Worm (Caenorhabditis elegans) whole organism, L3 larva: ENCODE results near the gene frpr-3.
A peak's percentile ranks its signal among the peaks of the same experiment; 100 is the strongest.

ENCODE experiments used
- R02D3.7 ChIP-seq: fragments of 150-350 bp; optimal IDR thresholded peaks from 2 replicates; lab custom pipeline; 2014; ENCODE audit warnings: missing biosample characterization, missing genetic modification characterization
- ZK546.5 ChIP-seq: sonication (generic microtip); optimal IDR thresholded peaks from 2 replicates; lab custom pipeline; 2017; ENCODE audit warnings: missing biosample characterization, missing genetic modification characterization
- ama-1 ChIP-seq: fragments of 150-350 bp; optimal IDR thresholded peaks from 2 replicates; lab custom pipeline; 2018
- ceh-28 ChIP-seq: fragments of 150-350 bp; optimal IDR thresholded peaks from 2 replicates; lab custom pipeline; 2014; ENCODE audit warnings: missing biosample characterization, missing genetic modification reagents, missing genetic modification characterization
- ceh-9 ChIP-seq: sonication (generic microtip); optimal IDR thresholded peaks from 2 replicates; lab custom pipeline; 2018; ENCODE audit warnings: missing biosample characterization, missing genetic modification characterization
- egl-27 ChIP-seq: sonication (generic microtip); optimal IDR thresholded peaks from 4 replicates; lab custom pipeline; 2017; ENCODE audit warnings: missing biosample characterization, missing genetic modification reagents, missing genetic modification characterization
- egl-5 ChIP-seq: fragments of 150-350 bp; optimal IDR thresholded peaks from 2 replicates; lab custom pipeline; 2017; ENCODE audit warnings: missing biosample characterization, missing genetic modification reagents, missing genetic modification characterization, inconsistent platforms
- elt-1 ChIP-seq: fragments of 150-350 bp; optimal IDR thresholded peaks from 2 replicates; lab custom pipeline; 2014; ENCODE audit warnings: missing biosample characterization, missing genetic modification characterization
- elt-2 ChIP-seq: sonication (generic microtip); optimal IDR thresholded peaks from 2 replicates; lab custom pipeline; 2016; ENCODE audit warnings: missing genetic modification reagents, mild to moderate bottlenecking, missing genetic modification characterization, missing compliant biosample characterization
- elt-3 ChIP-seq, 3 experiments: fragments of 150-350 bp in 1 of 3; sonication (generic microtip) in 2 of 3; optimal IDR thresholded peaks; 2 replicates in 2 of 3; 4 replicates in 1 of 3; lab custom pipeline; 2014 to 2017; ENCODE audit warnings: missing biosample characterization in 3 of 3, missing genetic modification characterization in 3 of 3
- eor-1 ChIP-seq, 2 experiments: fragments of 150-350 bp; optimal IDR thresholded peaks; 2 replicates each; lab custom pipeline; 2014 to 2018; ENCODE audit warnings: missing biosample characterization in 2 of 2, missing genetic modification characterization in 2 of 2
- fkh-10 ChIP-seq: sonication (generic microtip); optimal IDR thresholded peaks from 2 replicates; lab custom pipeline; 2017; ENCODE audit warnings: missing biosample characterization, missing genetic modification reagents, missing genetic modification characterization
- fos-1 ChIP-seq: fragments of 150-350 bp; optimal IDR thresholded peaks from 2 replicates; lab custom pipeline; 2014; ENCODE audit warnings: missing biosample characterization, missing genetic modification characterization
- hmg-11 ChIP-seq: sonication (generic microtip); optimal IDR thresholded peaks from 2 replicates; lab custom pipeline; 2016; ENCODE audit warnings: missing genetic modification characterization, missing compliant biosample characterization
- jun-1 ChIP-seq: fragments of 150-350 bp; optimal IDR thresholded peaks from 2 replicates; lab custom pipeline; 2014; ENCODE audit warnings: missing biosample characterization, missing genetic modification reagents, missing genetic modification characterization
- lin-15B ChIP-seq: fragments of 150-350 bp; optimal IDR thresholded peaks from 2 replicates; lab custom pipeline; 2014; ENCODE audit warnings: missing biosample characterization, missing genetic modification characterization
- lin-39 ChIP-seq: fragments of 150-350 bp; optimal IDR thresholded peaks from 2 replicates; lab custom pipeline; 2018; ENCODE audit warnings: missing biosample characterization, missing genetic modification reagents, missing genetic modification characterization
- lsy-12 ChIP-seq: sonication (generic microtip); optimal IDR thresholded peaks from 2 replicates; lab custom pipeline; 2016; ENCODE audit warnings: mild to moderate bottlenecking, missing genetic modification characterization, missing compliant biosample characterization
- mdl-1 ChIP-seq: fragments of 150-350 bp; optimal IDR thresholded peaks from 2 replicates; lab custom pipeline; 2014; ENCODE audit warnings: missing biosample characterization, missing genetic modification characterization
- mml-1 ChIP-seq: fragments of 150-350 bp; sonication (generic microtip); optimal IDR thresholded peaks from 3 replicates; lab custom pipeline; 2014; ENCODE audit warnings: missing biosample characterization, missing genetic modification characterization
- nfya-1 ChIP-seq: sonication (generic microtip); optimal IDR thresholded peaks from 2 replicates; lab custom pipeline; 2017; ENCODE audit warnings: missing genetic modification characterization, mild to moderate bottlenecking, missing compliant biosample characterization, antibody characterized with exemption, moderate library complexity; ENCODE audit not compliant: insufficient read depth
- nhr-11 ChIP-seq: fragments of 150-350 bp; optimal IDR thresholded peaks from 2 replicates; lab custom pipeline; 2014; ENCODE audit warnings: missing biosample characterization, missing genetic modification characterization
- nhr-12 ChIP-seq: fragments of 150-350 bp; optimal IDR thresholded peaks from 2 replicates; lab custom pipeline; 2014; ENCODE audit warnings: missing biosample characterization, missing genetic modification characterization
- nhr-23 ChIP-seq: fragments of 150-350 bp; optimal IDR thresholded peaks from 2 replicates; lab custom pipeline; 2014; ENCODE audit warnings: missing biosample characterization, missing genetic modification reagents, missing genetic modification characterization
- nhr-237 ChIP-seq: fragments of 150-350 bp; optimal IDR thresholded peaks from 2 replicates; lab custom pipeline; 2014; ENCODE audit warnings: missing biosample characterization, missing genetic modification characterization
- nhr-25 ChIP-seq: sonication (generic microtip); optimal IDR thresholded peaks from 2 replicates; lab custom pipeline; 2017; ENCODE audit warnings: missing biosample characterization, missing genetic modification characterization
- nhr-43 ChIP-seq: sonication (generic microtip); optimal IDR thresholded peaks from 2 replicates; lab custom pipeline; 2016; ENCODE audit warnings: mild to moderate bottlenecking, missing genetic modification characterization, missing compliant biosample characterization; ENCODE audit not compliant: poor library complexity, severe bottlenecking
- nhr-76 ChIP-seq: fragments of 150-350 bp; sonication (generic microtip); optimal IDR thresholded peaks from 5 replicates; lab custom pipeline; 2014; ENCODE audit warnings: missing biosample characterization, missing genetic modification characterization
- nhr-77 ChIP-seq: fragments of 150-350 bp; optimal IDR thresholded peaks from 2 replicates; lab custom pipeline; 2014; ENCODE audit warnings: missing biosample characterization, missing genetic modification characterization
- pha-4 ChIP-seq: fragments of 150-350 bp; optimal IDR thresholded peaks from 2 replicates; lab custom pipeline; 2014; ENCODE audit warnings: missing biosample characterization, missing genetic modification reagents, missing genetic modification characterization
- pqm-1 ChIP-seq: fragments of 150-350 bp; optimal IDR thresholded peaks from 2 replicates; lab custom pipeline; 2017; ENCODE audit warnings: missing biosample characterization, missing genetic modification characterization, inconsistent platforms
- sea-2 ChIP-seq: fragments of 150-350 bp; sonication (generic microtip); optimal IDR thresholded peaks from 4 replicates; lab custom pipeline; 2014; ENCODE audit warnings: missing biosample characterization, missing genetic modification reagents, missing genetic modification characterization
- skn-1 ChIP-seq: fragments of 150-350 bp; optimal IDR thresholded peaks from 2 replicates; lab custom pipeline; 2014; ENCODE audit warnings: missing biosample characterization, missing genetic modification characterization
- snpc-4 ChIP-seq: fragments of 150-350 bp; optimal IDR thresholded peaks from 2 replicates; lab custom pipeline; 2014; ENCODE audit warnings: missing biosample characterization, missing genetic modification characterization
- unc-39 ChIP-seq: sonication (generic microtip); optimal IDR thresholded peaks from 4 replicates; lab custom pipeline; 2017; ENCODE audit warnings: missing biosample characterization, missing genetic modification characterization
- unc-62 ChIP-seq: fragments of 150-350 bp; sonication (generic microtip); optimal IDR thresholded peaks from 4 replicates; lab custom pipeline; 2014; ENCODE audit warnings: missing biosample characterization, missing genetic modification reagents, missing genetic modification characterization
- zag-1 ChIP-seq: fragments of 150-350 bp; optimal IDR thresholded peaks from 2 replicates; lab custom pipeline; 2014; ENCODE audit warnings: missing biosample characterization, missing genetic modification characterization
- ztf-4 ChIP-seq: fragments of 150-350 bp; optimal IDR thresholded peaks from 2 replicates; lab custom pipeline; 2014; ENCODE audit warnings: missing biosample characterization, missing genetic modification characterization

The frpr-3 gene

DNA sequence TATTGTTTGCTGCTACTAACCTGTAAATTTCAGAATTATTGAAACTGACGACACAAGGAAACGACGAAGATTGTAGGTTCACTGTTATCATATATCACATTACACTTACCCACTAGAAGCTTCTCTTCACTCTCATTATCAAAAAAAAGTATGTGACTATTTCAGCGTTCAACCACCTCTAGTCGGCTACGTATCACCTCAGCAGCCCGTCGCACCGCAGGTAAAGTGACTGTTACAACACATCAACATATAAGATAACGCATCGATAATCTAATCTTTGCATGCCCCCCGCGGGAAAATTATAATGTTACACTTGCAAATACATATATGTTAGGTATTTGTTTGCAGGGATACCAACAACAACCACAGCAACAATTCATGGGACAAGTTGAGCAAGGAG is 15.6 kb downstream of the frpr-3 start:
- TF ChIP-seq zag-1 (tag; lab: Kevin White, UChicago), result no peak
- no peak for TF ChIP-seq nfya-1 (tag; lab: Kevin White, UChicago)
- peak; percentile 77 for TF ChIP-seq pqm-1 (tag; lab: Kevin White, UChicago)
- TF ChIP-seq elt-3 (tag; optimal IDR thresholded peaks at IDR 0.05; lab: Kevin White, UChicago), result no peak
- TF ChIP-seq ama-1 (lab: Kevin White, UChicago), result no peak
- TF ChIP-seq ztf-4 (tag; lab: Kevin White, UChicago), result no peak
- no peak for TF ChIP-seq nhr-76
- TF ChIP-seq elt-2 (tag; lab: Kevin White, UChicago), result peak; percentile 94
- TF ChIP-seq, all 47 proteins: peak for 2

DNA sequence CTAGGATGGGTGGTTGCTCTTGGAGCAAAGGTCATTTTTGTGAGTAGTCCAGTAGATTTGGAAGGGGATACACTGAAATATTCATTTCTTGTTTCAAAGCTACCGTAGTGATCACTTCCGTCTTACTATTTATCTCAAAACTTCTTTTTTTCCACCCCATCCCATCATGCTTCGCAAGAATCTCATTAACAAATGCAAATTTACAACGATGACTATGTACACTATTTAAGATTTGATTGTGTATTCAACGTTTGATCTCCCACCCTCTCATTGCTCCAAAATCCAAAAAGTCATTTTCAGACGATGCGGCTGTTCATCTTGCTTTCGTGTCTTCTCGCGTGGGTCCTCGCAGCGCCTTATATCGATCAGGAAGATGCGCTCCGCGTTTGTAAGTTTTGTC is 22.0 kb downstream of the frpr-3 start, which contains the start of gene flp-21:
Gene flp-21 (plus strand): TSS at position 301 of the 400 bp plus-strand sequence.
- TF ChIP-seq nfya-1 (tag; lab: Kevin White, UChicago) (no peak), skn-1 (tag; lab: Kevin White, UChicago) (no peak), nhr-11 (tag; lab: Kevin White, UChicago) (no peak), elt-3 (tag; optimal IDR thresholded peaks at IDR 0.05; lab: Kevin White, UChicago) (no peak), nhr-43 (tag; lab: Kevin White, UChicago) (no peak), hmg-11 (tag; lab: Kevin White, UChicago) (no peak), R02D3.7 (tag; lab: Kevin White, UChicago) (no peak), eor-1 (tag; optimal IDR thresholded peaks at IDR 0.05; lab: Kevin White, UChicago) (no peak), nhr-237 (tag; lab: Kevin White, UChicago) (no peak), unc-62 (GFP tag; lab: Kevin White, UChicago) (no peak), ama-1 (lab: Kevin White, UChicago) (no peak), nhr-23 (tag; lab: Kevin White, UChicago) (no peak), nhr-77 (no peak), ztf-4 (tag; lab: Kevin White, UChicago) (no peak), fkh-10 (GFP tag; lab: Kevin White, UChicago) (no peak), ZK546.5 (tag; lab: Kevin White, UChicago) (no peak)

ce11 chrV:7798079-7798478 is 27.0 kb downstream of the frpr-3 start, which contains the start of gene ZK742.7:
Gene ZK742.7 (plus strand): TSS chrV:7798379.
- TF ChIP-seq mml-1 (tag; lab: Kevin White, UChicago) (no peak), fkh-10 (GFP tag; lab: Kevin White, UChicago) (peak; percentile 15)
- TF ChIP-seq, all 47 proteins: peak for 1

- TF ChIP-seq mdl-1 (tag; lab: Kevin White, UChicago) (no peak), elt-1 (no peak), ceh-28 (tag; lab: Kevin White, UChicago) (no peak), jun-1 (no peak), lin-15B (tag; lab: Kevin White, UChicago) (no peak), fkh-10 (GFP tag; lab: Kevin White, UChicago) (no peak), nhr-23 (tag; lab: Kevin White, UChicago) (no peak), unc-39 (no peak), nfya-1 (tag; lab: Kevin White, UChicago) (no peak), unc-62 (GFP tag; lab: Kevin White, UChicago) (no peak), fos-1 (tag; lab: Kevin White, UChicago) (no peak), nhr-11 (tag; lab: Kevin White, UChicago) (no peak), lin-39 (tag; lab: Kevin White, UChicago) (no peak), ama-1 (lab: Kevin White, UChicago) (no peak)
Measured at ce11 chrV:7803563-7803962, 32.5 kb downstream of the frpr-3 start.

- TF ChIP-seq elt-2 (tag; lab: Kevin White, UChicago) (peak; percentile 24), egl-27 (tag; lab: Kevin White, UChicago) (no peak), ceh-28 (tag; lab: Kevin White, UChicago) (peak; percentile 56), lin-39 (tag; lab: Kevin White, UChicago) (peak; percentile 87), nhr-23 (tag; lab: Kevin White, UChicago) (peak; percentile 25), egl-5 (no peak), ztf-4 (tag; lab: Kevin White, UChicago) (no peak), snpc-4 (tag; lab: Kevin White, UChicago) (peak; percentile 30), ZK546.5 (tag; lab: Kevin White, UChicago) (no peak), jun-1 (peak; percentile 18), nhr-12 (no peak), ama-1 (lab: Kevin White, UChicago) (peak; percentile 29), lsy-12 (tag; lab: Kevin White, UChicago) (no peak), fkh-10 (GFP tag; lab: Kevin White, UChicago) (peak; percentile 42), lin-15B (tag; lab: Kevin White, UChicago) (peak; percentile 82), ceh-9 (no peak), nfya-1 (tag; lab: Kevin White, UChicago) (peak; percentile 64), pha-4 (tag; lab: Kevin White, UChicago) (peak; percentile 87), sea-2 (GFP tag; lab: Kevin White, UChicago) (no peak), nhr-25 (tag; lab: Kevin White, UChicago) (peak; percentile 56)
Measured at ce11 chrV:7804064-7804800, 33.2 kb downstream of the frpr-3 start, which contains the start of gene uvs-1. Gene uvs-1 (minus strand): TSS chrV:7804208.
